Fruit fly (Drosophila melanogaster) whole organism, embryonic: ENCODE measurements around the gene drm.

Experiments used
- Awh ChIP-seq: fragments of 200-800 bp; sonication (Bioruptor generic); IDR thresholded peaks from 2 replicates; pipeline ENCODE4, ENCODE4 v1.3.6; 2022; ENCODE audit warnings: missing biosample characterization, missing genetic modification characterization
- B-H2 ChIP-seq: fragments of 200-800 bp; sonication (Bioruptor generic); optimal IDR thresholded peaks from 2 replicates; lab custom pipeline; 2018; ENCODE audit warnings: missing biosample characterization, mild to moderate bottlenecking, missing genetic modification characterization
- Bgb ChIP-seq: fragments of 200-800 bp; sonication (Bioruptor generic); IDR thresholded peaks from 2 replicates; pipeline ENCODE4 v1.3.6; 2022; ENCODE audit warnings: missing biosample characterization, missing genetic modification characterization; ENCODE audit not compliant: partially characterized antibody
- CG1024 ChIP-seq: fragments of 200-800 bp; sonication (Bioruptor generic); IDR thresholded peaks from 2 replicates; pipeline ENCODE4 v1.3.6; 2022; ENCODE audit warnings: missing biosample characterization, missing genetic modification characterization
- CG10959 ChIP-seq: fragments of 200-800 bp; sonication (Bioruptor generic); IDR thresholded peaks from 2 replicates; pipeline ENCODE4 v1.3.6; 2022; ENCODE audit warnings: missing biosample characterization, missing genetic modification characterization
- CG11085 ChIP-seq: fragments of 200-800 bp; sonication (Bioruptor generic); IDR thresholded peaks from 2 replicates; pipeline ENCODE4 v1.3.6; 2022; ENCODE audit warnings: missing biosample characterization, missing genetic modification characterization
- CG11695 ChIP-seq: fragments of 200-800 bp; sonication (Bioruptor generic); IDR thresholded peaks from 3 replicates; pipeline ENCODE4 v1.3.6; 2022; ENCODE audit warnings: missing biosample characterization, missing genetic modification characterization
- CG15514 ChIP-seq: fragments of 200-800 bp; sonication (Bioruptor generic); optimal IDR thresholded peaks from 3 replicates; lab custom pipeline; 2017; ENCODE audit warnings: missing biosample characterization, missing genetic modification characterization, mild to moderate bottlenecking, moderate library complexity, missing genetic modification reagents
- CG16863 ChIP-seq: fragments of 200-800 bp; sonication (Bioruptor generic); optimal IDR thresholded peaks from 3 replicates; lab custom pipeline; 2016; ENCODE audit warnings: missing biosample characterization, missing genetic modification characterization
- CG2116 ChIP-seq: fragments of 200-800 bp; sonication (Bioruptor generic); optimal IDR thresholded peaks from 3 replicates; lab custom pipeline; 2018; ENCODE audit warnings: missing biosample characterization, mild to moderate bottlenecking, missing genetic modification characterization
- CG2199 ChIP-seq: fragments of 200-800 bp; sonication (Bioruptor generic); IDR thresholded peaks from 3 replicates; pipeline ENCODE4 v1.3.6; 2022; ENCODE audit warnings: missing biosample characterization, missing genetic modification characterization
- CG2889 ChIP-seq: fragments of 200-800 bp; sonication (Bioruptor generic); IDR thresholded peaks from 3 replicates; pipeline ENCODE4 v1.3.6; 2022; ENCODE audit warnings: missing biosample characterization, missing genetic modification characterization
- CG31365 ChIP-seq: fragments of 200-800 bp; sonication (Bioruptor generic); optimal IDR thresholded peaks from 2 replicates; lab custom pipeline; 2018; ENCODE audit warnings: missing biosample characterization, mild to moderate bottlenecking, missing genetic modification characterization
- CG33213 ChIP-seq: fragments of 200-800 bp; sonication (Bioruptor generic); optimal IDR thresholded peaks from 3 replicates; lab custom pipeline; 2016; ENCODE audit warnings: missing biosample characterization, missing genetic modification characterization
- CG3407 ChIP-seq: fragments of 200-800 bp; sonication (Bioruptor generic); optimal IDR thresholded peaks from 2 replicates; lab custom pipeline; 2018; ENCODE audit warnings: missing biosample characterization, mild to moderate bottlenecking, missing genetic modification characterization
- CG3847 ChIP-seq: fragments of 200-800 bp; sonication (Bioruptor generic); IDR thresholded peaks from 2 replicates; pipeline ENCODE4 v1.3.6; 2022; ENCODE audit warnings: missing biosample characterization, missing genetic modification characterization
- CG4617 ChIP-seq: fragments of 200-800 bp; sonication (Bioruptor generic); optimal IDR thresholded peaks from 3 replicates; lab custom pipeline; 2016; ENCODE audit warnings: missing biosample characterization, missing genetic modification characterization, borderline replicate concordance
- CG7357 ChIP-seq: fragments of 200-800 bp; sonication (Bioruptor generic); IDR thresholded peaks from 3 replicates; pipeline ENCODE4 v1.3.6; 2022; ENCODE audit warnings: missing biosample characterization, missing genetic modification characterization
- CG7987 ChIP-seq: fragments of 200-800 bp; sonication (Bioruptor generic); optimal IDR thresholded peaks from 2 replicates; lab custom pipeline; 2018; ENCODE audit warnings: missing biosample characterization, mild to moderate bottlenecking, missing genetic modification characterization, moderate library complexity
- Camta ChIP-seq: fragments of 200-800 bp; sonication (Bioruptor generic); optimal IDR thresholded peaks from 2 replicates; lab custom pipeline; 2016; ENCODE audit warnings: missing biosample characterization, missing genetic modification characterization
- Chrac-16 ChIP-seq: fragments of 200-800 bp; sonication (Bioruptor generic); optimal IDR thresholded peaks from 3 replicates; lab custom pipeline; 2016; ENCODE audit warnings: missing biosample characterization, missing genetic modification characterization
- Dek ChIP-seq: fragments of 200-800 bp; sonication (Bioruptor generic); optimal IDR thresholded peaks from 3 replicates; lab custom pipeline; 2019; ENCODE audit warnings: missing biosample characterization, mild to moderate bottlenecking, missing genetic modification characterization, moderate library complexity
- Hr51 ChIP-seq, 2 experiments: fragments of 200-800 bp; sonication (Bioruptor generic); optimal IDR thresholded peaks; 2 replicates in 1 of 2; 3 replicates in 1 of 2; lab custom pipeline; 2016 to 2018; ENCODE audit warnings: missing biosample characterization in 2 of 2, missing genetic modification characterization in 2 of 2, mild to moderate bottlenecking in 1 of 2, moderate library complexity in 1 of 2
- Lim3 ChIP-seq: fragments of 200-800 bp; sonication (Bioruptor generic); IDR thresholded peaks from 2 replicates; pipeline ENCODE4 v1.3.6; 2022; ENCODE audit warnings: missing biosample characterization, missing genetic modification characterization
- MESR4 ChIP-seq: fragments of 200-800 bp; sonication (Bioruptor generic); optimal IDR thresholded peaks from 2 replicates; lab custom pipeline; 2018; ENCODE audit warnings: missing biosample characterization, mild to moderate bottlenecking, missing genetic modification characterization, moderate library complexity
- Opbp ChIP-seq: fragments of 200-800 bp; sonication (Bioruptor generic); IDR thresholded peaks from 3 replicates; pipeline ENCODE4 v1.3.6; 2022; ENCODE audit warnings: missing biosample characterization, missing genetic modification characterization; ENCODE audit not compliant: partially characterized antibody
- Six4 ChIP-seq: fragments of 200-800 bp; sonication (Bioruptor generic); optimal IDR thresholded peaks from 2 replicates; lab custom pipeline; 2016; ENCODE audit warnings: missing biosample characterization, missing genetic modification characterization
- Taf1 ChIP-seq: fragments of 200-800 bp; sonication (Bioruptor generic); IDR thresholded peaks from 2 replicates; pipeline ENCODE4 v1.3.6; 2022; ENCODE audit warnings: missing biosample characterization, missing genetic modification characterization
- Usf ChIP-seq: fragments of 200-800 bp; sonication (Bioruptor generic); optimal IDR thresholded peaks from 2 replicates; lab custom pipeline; 2017; ENCODE audit warnings: missing genotype, missing biosample characterization, missing genetic modification characterization
- Xbp1 ChIP-seq: fragments of 200-800 bp; sonication (Bioruptor generic); optimal IDR thresholded peaks from 3 replicates; lab custom pipeline; 2016; ENCODE audit warnings: missing biosample characterization, mild to moderate bottlenecking, missing genetic modification characterization
- YL-1 ChIP-seq: fragments of 200-800 bp; sonication (Bioruptor generic); optimal IDR thresholded peaks from 3 replicates; lab custom pipeline; 2017; ENCODE audit warnings: missing biosample characterization, mild to moderate bottlenecking, missing genetic modification characterization
- chn ChIP-seq: fragments of 200-800 bp; sonication (Bioruptor generic); optimal IDR thresholded peaks from 2 replicates; lab custom pipeline; 2016; ENCODE audit warnings: missing biosample characterization, missing genetic modification characterization
- ci ChIP-seq: fragments of 200-800 bp; sonication (Bioruptor generic); IDR thresholded peaks from 3 replicates; pipeline ENCODE4 v1.3.6; 2022; ENCODE audit warnings: missing biosample characterization, missing genetic modification characterization
- croc ChIP-seq: fragments of 200-800 bp; sonication (Bioruptor generic); conservative IDR thresholded peaks from 3 replicates; pipeline ENCODE4 v1.3.6; 2022; ENCODE audit warnings: missing biosample characterization, missing genetic modification characterization
- gcm2 ChIP-seq: fragments of 200-800 bp; sonication (Bioruptor generic); optimal IDR thresholded peaks from 2 replicates; lab custom pipeline; 2016; ENCODE audit warnings: missing biosample characterization, missing genetic modification characterization
- grau ChIP-seq: fragments of 200-800 bp; optimal IDR thresholded peaks from 3 replicates; lab custom pipeline; 2019; ENCODE audit warnings: missing biosample characterization, mild to moderate bottlenecking, missing genetic modification characterization, moderate library complexity
- gsb-n ChIP-seq: fragments of 200-800 bp; sonication (Bioruptor generic); optimal IDR thresholded peaks from 3 replicates; lab custom pipeline; 2018; ENCODE audit warnings: missing biosample characterization, mild to moderate bottlenecking, missing genetic modification characterization
- ham ChIP-seq: fragments of 200-800 bp; sonication (Bioruptor generic); IDR thresholded peaks from 2 replicates; pipeline ENCODE4 v1.3.6; 2022; ENCODE audit warnings: missing biosample characterization, missing genetic modification characterization
- jumu ChIP-seq: fragments of 200-800 bp; sonication (Bioruptor generic); optimal IDR thresholded peaks from 3 replicates; lab custom pipeline; 2016; ENCODE audit warnings: missing biosample characterization, missing genetic modification characterization
- luna ChIP-seq: fragments of 200-800 bp; sonication (Bioruptor generic); optimal IDR thresholded peaks from 2 replicates; lab custom pipeline; 2016; ENCODE audit warnings: missing biosample characterization, missing genetic modification characterization
- nau ChIP-seq: fragments of 200-800 bp; sonication (Bioruptor generic); optimal IDR thresholded peaks from 3 replicates; lab custom pipeline; 2017; ENCODE audit warnings: missing biosample characterization, mild to moderate bottlenecking, missing genetic modification characterization, missing genetic modification reagents
- onecut ChIP-seq: fragments of 200-800 bp; sonication (Bioruptor generic); IDR thresholded peaks from 2 replicates; pipeline ENCODE4 v1.3.6; 2022; ENCODE audit warnings: missing biosample characterization, missing genetic modification characterization
- otp ChIP-seq: fragments of 200-800 bp; sonication (Bioruptor generic); IDR thresholded peaks from 3 replicates; pipeline ENCODE4, ENCODE4 v1.3.6; 2022; ENCODE audit warnings: missing biosample characterization, missing genetic modification characterization
- rib ChIP-seq: fragments of 200-800 bp; sonication (Bioruptor generic); IDR thresholded peaks from 2 replicates; pipeline ENCODE4 v1.3.6; 2022; ENCODE audit warnings: missing biosample characterization, missing genetic modification characterization
- schlank ChIP-seq: fragments of 200-800 bp; sonication (Bioruptor generic); optimal IDR thresholded peaks from 2 replicates; lab custom pipeline; 2018; ENCODE audit warnings: missing biosample characterization, mild to moderate bottlenecking, missing genetic modification characterization
- sna ChIP-seq: fragments of 200-800 bp; sonication (Bioruptor generic); IDR thresholded peaks from 2 replicates; pipeline ENCODE4 v1.3.6; 2022; ENCODE audit warnings: missing biosample characterization, missing genetic modification characterization; ENCODE audit not compliant: partially characterized antibody
- tin ChIP-seq: fragments of 200-800 bp; sonication (Bioruptor generic); optimal IDR thresholded peaks from 3 replicates; lab custom pipeline; 2016; ENCODE audit warnings: missing biosample characterization, missing genetic modification characterization
- tup ChIP-seq: fragments of 200-800 bp; sonication (Bioruptor generic); optimal IDR thresholded peaks from 2 replicates; lab custom pipeline; 2016; ENCODE audit warnings: missing biosample characterization, mild to moderate bottlenecking, missing genetic modification characterization, moderate library complexity
- unpg ChIP-seq: fragments of 200-800 bp; sonication (Bioruptor generic); optimal IDR thresholded peaks from 3 replicates; lab custom pipeline; 2018; ENCODE audit warnings: missing biosample characterization, mild to moderate bottlenecking, missing genetic modification characterization, moderate library complexity
- zen2 ChIP-seq: fragments of 200-800 bp; sonication (Bioruptor generic); IDR thresholded peaks from 3 replicates; pipeline ENCODE4 v1.3.6; 2022; ENCODE audit warnings: missing biosample characterization, missing genetic modification characterization; ENCODE audit not compliant: partially characterized antibody
- zf30C ChIP-seq: fragments of 200-800 bp; sonication (Bioruptor generic); optimal IDR thresholded peaks from 3 replicates; lab custom pipeline; 2018; ENCODE audit warnings: missing biosample characterization, mild to moderate bottlenecking, missing genetic modification characterization

The drm gene

DNA sequence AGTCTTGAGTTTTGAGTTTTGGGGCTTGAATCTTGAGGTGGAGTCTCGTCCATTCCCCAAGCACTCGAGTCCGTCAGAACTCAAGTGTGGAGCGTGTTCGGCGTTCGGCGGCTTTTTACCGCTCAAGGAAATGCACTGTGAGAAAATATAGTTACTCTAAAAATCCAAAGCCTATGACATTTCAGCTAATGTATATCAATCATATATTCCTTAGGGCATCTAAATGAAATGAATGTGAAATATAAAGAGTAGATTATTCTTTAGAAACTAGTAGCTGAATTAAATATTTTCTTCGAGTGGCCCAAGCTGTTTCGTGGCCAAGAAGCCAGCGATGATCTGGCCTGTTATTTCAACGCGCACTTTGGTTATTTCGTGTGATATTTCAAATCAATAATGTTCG, 48.2 kb downstream of the drm start (continued):
- TF ChIP-seq Usf (GFP tag; lab: Kevin White, UChicago) (peak; percentile 11), CG7357 (peak; percentile 39; the same call in 1 of the 3 replicates), CG1024 (GFP tag; lab: Robert Waterston, UW) (no peak), CG16863 (GFP tag; lab: Kevin White, UChicago) (peak; percentile 24), B-H2 (GFP tag; lab: Kevin White, UChicago) (no peak), CG2889 (GFP tag; lab: Robert Waterston, UW) (no peak), croc (GFP tag; lab: Robert Waterston, UW) (peak; percentile 54; the same call in 2 of the 3 replicates), MESR4 (GFP tag; lab: Kevin White, UChicago) (no peak), CG11085 (GFP tag; lab: Robert Waterston, UW) (no peak), luna (GFP tag; lab: Kevin White, UChicago) (no peak), tup (GFP tag; lab: Kevin White, UChicago) (no peak), gcm2 (no peak), Six4 (GFP tag; lab: Kevin White, UChicago) (no peak), rib (GFP tag; lab: Robert Waterston, UW) (no peak), unpg (GFP tag; lab: Kevin White, UChicago) (peak; percentile 63), gsb-n (tag; lab: Kevin White, UChicago) (peak; percentile 33), CG31365 (tag; lab: Kevin White, UChicago) (no peak), CG15514 (GFP tag; lab: Kevin White, UChicago) (no peak), chn (GFP tag; lab: Kevin White, UChicago) (peak; percentile 17), CG3407 (GFP tag; lab: Kevin White, UChicago) (no peak), schlank (tag; lab: Kevin White, UChicago) (no peak), onecut (GFP tag; lab: Robert Waterston, UW) (0 out of 2 replicates have a peak, but pooled peaks have one; percentile 35), Chrac-16 (GFP tag; lab: Kevin White, UChicago) (peak; percentile 46), Dek (tag; lab: Kevin White, UChicago) (no peak), Bgb (GFP tag; lab: Robert Waterston, UW) (no peak), Opbp (GFP tag; lab: Robert Waterston, UW) (no peak), CG7987 (GFP tag; lab: Kevin White, UChicago) (no peak), ham (GFP tag; lab: Robert Waterston, UW) (no peak), CG3847 (GFP tag; lab: Robert Waterston, UW) (0 out of 2 replicates have a peak, but pooled peaks have one; percentile 24), Awh (peak; percentile 48), otp (GFP tag; lab: Robert Waterston, UW) (no peak), ci (peak; percentile 67; the same call in 2 of the 3 replicates), grau (tag; lab: Kevin White, UChicago) (peak; percentile 49), CG4617 (GFP tag; lab: Kevin White, UChicago) (no peak), YL-1 (GFP tag; lab: Kevin White, UChicago) (no peak), zen2 (no peak), Camta (peak; percentile 17), Hr51 (GFP tag; optimal IDR thresholded peaks at IDR 0.05; lab: Kevin White, UChicago) (no peak), sna (GFP tag; lab: Robert Waterston, UW) (no peak), Lim3 (no peak), CG11695 (GFP tag; lab: Robert Waterston, UW) (peak; percentile 53; the same call in 1 of the 3 replicates), tin (GFP tag; lab: Kevin White, UChicago) (peak; percentile 56), zf30C (no peak), Taf1 (no peak), CG10959 (peak; percentile 46; the same call in 1 of the 2 replicates), nau (GFP tag; lab: Kevin White, UChicago) (no peak), CG2116 (GFP tag; lab: Kevin White, UChicago) (no peak), CG33213 (GFP tag; lab: Kevin White, UChicago) (no peak), jumu (GFP tag; lab: Kevin White, UChicago) (peak; percentile 2), Xbp1 (peak; percentile 31), CG2199 (GFP tag; lab: Robert Waterston, UW) (no peak)
